Worm (Caenorhabditis elegans): ENCODE measurements around the gene K07D4.2.

DNA sequence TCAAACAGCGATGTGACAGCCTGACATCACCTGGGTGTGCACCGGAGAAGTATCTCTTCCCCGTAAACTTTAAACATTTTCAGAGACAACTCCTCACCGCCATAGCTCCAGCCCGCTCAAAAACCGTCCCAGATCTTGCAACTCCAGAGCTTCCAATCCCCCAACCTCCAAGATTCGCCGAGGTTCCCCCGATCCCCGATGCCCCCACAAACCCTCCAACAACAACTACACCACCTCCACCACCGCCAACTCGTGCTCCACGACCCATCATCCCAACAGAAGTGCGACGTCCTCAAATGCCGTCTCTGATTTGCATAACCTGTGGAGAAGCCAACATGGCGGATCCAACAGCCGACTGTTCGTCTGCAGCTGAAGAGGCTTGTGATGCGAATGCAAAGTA, 25.8 kb upstream of the K07D4.2 start:
- TF ChIP-seq chd-7 (tag; optimal IDR thresholded peaks at IDR 0.05) (no peak), xnd-1 (tag; optimal IDR thresholded peaks at IDR 0.05) (no peak), ZK185.1 (tag; optimal IDR thresholded peaks at IDR 0.05; ENCODE audit: poor library complexity, severe bottlenecking) (no peak)
